Worm (Caenorhabditis elegans): ENCODE data around the gene mltn-6.

The mltn-6 gene

ce11 chrV:364650-365049 is at the start of gene mltn-6:
Gene mltn-6, plus strand, starts transcription at chrV:364950.
- TF ChIP-seq aly-1 (tag; optimal IDR thresholded peaks at IDR 0.05) (no peak), hnd-1 (tag; optimal IDR thresholded peaks at IDR 0.05) (no peak), ets-7 (tag; optimal IDR thresholded peaks at IDR 0.05) (no peak), pes-1 (GFP tag; IDR thresholded peaks at IDR 0.05) (no peak), B0310.2 (tag; optimal IDR thresholded peaks at IDR 0.05) (no peak), ama-1 (optimal IDR thresholded peaks at IDR 0.05) (no peak), hmbx-1 (tag; optimal IDR thresholded peaks at IDR 0.05) (no peak), tbx-37 (GFP tag; conservative IDR thresholded peaks at IDR 0.05) (no peak), hmg-4 (GFP tag; optimal IDR thresholded peaks at IDR 0.05) (no peak), tra-4 (tag; optimal IDR thresholded peaks at IDR 0.05) (no peak), F13C5.2 (tag; optimal IDR thresholded peaks at IDR 0.05) (no peak), sea-1 (GFP tag; conservative IDR thresholded peaks at IDR 0.05) (no peak), flt-1 (GFP tag; IDR thresholded peaks at IDR 0.05) (no peak), ceh-36 (tag; optimal IDR thresholded peaks at IDR 0.05) (no peak), tbx-11 (GFP tag; IDR thresholded peaks at IDR 0.05) (no peak), ceh-13 (GFP tag; optimal IDR thresholded peaks at IDR 0.05) (no peak)

- no peak for TF ChIP-seq hmg-4 (GFP tag; optimal IDR thresholded peaks at IDR 0.05)
- no peak for TF ChIP-seq tbx-11 (GFP tag; IDR thresholded peaks at IDR 0.05)
- no peak for TF ChIP-seq aly-1 (tag; optimal IDR thresholded peaks at IDR 0.05)
- TF ChIP-seq pes-1 (GFP tag; IDR thresholded peaks at IDR 0.05) = no peak
- no peak for TF ChIP-seq flt-1 (GFP tag; IDR thresholded peaks at IDR 0.05)
Observed at ce11 chrV:320009-320408, 44.7 kb upstream of the mltn-6 start.

- TF ChIP-seq F13C5.2 (tag; optimal IDR thresholded peaks at IDR 0.05) = no peak
- TF ChIP-seq hnd-1 (tag; optimal IDR thresholded peaks at IDR 0.05) = no peak
- no peak for TF ChIP-seq tbx-11 (GFP tag; IDR thresholded peaks at IDR 0.05)
- no peak for TF ChIP-seq pes-1 (GFP tag; IDR thresholded peaks at IDR 0.05)
- TF ChIP-seq flt-1 (GFP tag; IDR thresholded peaks at IDR 0.05) = no peak
- TF ChIP-seq hmg-4 (GFP tag; optimal IDR thresholded peaks at IDR 0.05) = no peak
- TF ChIP-seq ets-7 (tag; optimal IDR thresholded peaks at IDR 0.05) = no peak
- TF ChIP-seq aly-1 (tag; optimal IDR thresholded peaks at IDR 0.05) = no peak
- TF ChIP-seq scrt-1 (GFP tag; IDR thresholded peaks at IDR 0.05) = no peak
- TF ChIP-seq ama-1 (optimal IDR thresholded peaks at IDR 0.05) = no peak
- TF ChIP-seq ceh-13 (GFP tag; optimal IDR thresholded peaks at IDR 0.05) = no peak
- TF ChIP-seq ceh-36 (tag; optimal IDR thresholded peaks at IDR 0.05) = no peak
- TF ChIP-seq B0310.2 (tag; optimal IDR thresholded peaks at IDR 0.05) = no peak
- TF ChIP-seq hmbx-1 (tag; optimal IDR thresholded peaks at IDR 0.05) = no peak
- TF ChIP-seq tra-4 (tag; optimal IDR thresholded peaks at IDR 0.05) = no peak
- no peak for TF ChIP-seq tbx-37 (GFP tag; conservative IDR thresholded peaks at IDR 0.05)
- TF ChIP-seq sea-1 (GFP tag; conservative IDR thresholded peaks at IDR 0.05) = no peak
Observed at ce11 chrV:330625-331024, 34.1 kb upstream of the mltn-6 start, which contains the start of gene abt-4. Gene abt-4, minus strand, starts transcription at chrV:330725.

- TF ChIP-seq F13C5.2 (tag; optimal IDR thresholded peaks at IDR 0.05) (no peak), B0310.2 (tag; optimal IDR thresholded peaks at IDR 0.05) (no peak), tbx-11 (GFP tag; IDR thresholded peaks at IDR 0.05) (no peak), hmbx-1 (tag; optimal IDR thresholded peaks at IDR 0.05) (no peak), hmg-4 (GFP tag; optimal IDR thresholded peaks at IDR 0.05) (no peak), flt-1 (GFP tag; IDR thresholded peaks at IDR 0.05) (no peak), ama-1 (optimal IDR thresholded peaks at IDR 0.05) (no peak), scrt-1 (GFP tag; IDR thresholded peaks at IDR 0.05) (no peak), ets-7 (tag; optimal IDR thresholded peaks at IDR 0.05) (no peak), sea-1 (GFP tag; conservative IDR thresholded peaks at IDR 0.05) (no peak), ceh-13 (GFP tag; optimal IDR thresholded peaks at IDR 0.05) (no peak), tbx-37 (GFP tag; conservative IDR thresholded peaks at IDR 0.05) (no peak), hnd-1 (tag; optimal IDR thresholded peaks at IDR 0.05) (no peak), pes-1 (GFP tag; IDR thresholded peaks at IDR 0.05) (no peak), aly-1 (tag; optimal IDR thresholded peaks at IDR 0.05) (no peak), ceh-36 (tag; optimal IDR thresholded peaks at IDR 0.05) (no peak), tra-4 (tag; optimal IDR thresholded peaks at IDR 0.05) (no peak)
Observed at ce11 chrV:331245-331644, 33.5 kb upstream of the mltn-6 start.

- TF ChIP-seq sea-1 (GFP tag; conservative IDR thresholded peaks at IDR 0.05) = no peak
Observed at ce11 chrV:332585-332984, 32.2 kb upstream of the mltn-6 start.

ce11 chrV:333713-334112 is 31.0 kb upstream of the mltn-6 start:
- no peak for TF ChIP-seq sea-1 (GFP tag; conservative IDR thresholded peaks at IDR 0.05)
- no peak for TF ChIP-seq ceh-13 (GFP tag; optimal IDR thresholded peaks at IDR 0.05)

- TF ChIP-seq B0310.2 (tag; optimal IDR thresholded peaks at IDR 0.05) = no peak
- no peak for TF ChIP-seq tbx-37 (GFP tag; conservative IDR thresholded peaks at IDR 0.05)
- no peak for TF ChIP-seq ets-7 (tag; optimal IDR thresholded peaks at IDR 0.05)
- no peak for TF ChIP-seq hmg-4 (GFP tag; optimal IDR thresholded peaks at IDR 0.05)
- TF ChIP-seq F13C5.2 (tag; optimal IDR thresholded peaks at IDR 0.05) = no peak
- TF ChIP-seq hmbx-1 (tag; optimal IDR thresholded peaks at IDR 0.05) = no peak
- TF ChIP-seq scrt-1 (GFP tag; IDR thresholded peaks at IDR 0.05) = no peak
- no peak for TF ChIP-seq aly-1 (tag; optimal IDR thresholded peaks at IDR 0.05)
- no peak for TF ChIP-seq ceh-13 (GFP tag; optimal IDR thresholded peaks at IDR 0.05)
Observed at ce11 chrV:336350-336749, 28.4 kb upstream of the mltn-6 start, which contains the start of gene dmd-8. Gene dmd-8, minus strand, starts transcription at chrV:336450.

- no peak for TF ChIP-seq pes-1 (GFP tag; IDR thresholded peaks at IDR 0.05)
- no peak for TF ChIP-seq tra-4 (tag; optimal IDR thresholded peaks at IDR 0.05)
- no peak for TF ChIP-seq hmg-4 (GFP tag; optimal IDR thresholded peaks at IDR 0.05)
- no peak for TF ChIP-seq aly-1 (tag; optimal IDR thresholded peaks at IDR 0.05)
- TF ChIP-seq hnd-1 (tag; optimal IDR thresholded peaks at IDR 0.05) = no peak
- TF ChIP-seq sea-1 (GFP tag; conservative IDR thresholded peaks at IDR 0.05) = no peak
- TF ChIP-seq tbx-37 (GFP tag; conservative IDR thresholded peaks at IDR 0.05) = no peak
- TF ChIP-seq F13C5.2 (tag; optimal IDR thresholded peaks at IDR 0.05) = no peak
- TF ChIP-seq scrt-1 (GFP tag; IDR thresholded peaks at IDR 0.05) = no peak
- no peak for TF ChIP-seq ama-1 (optimal IDR thresholded peaks at IDR 0.05)
- no peak for TF ChIP-seq hmbx-1 (tag; optimal IDR thresholded peaks at IDR 0.05)
- TF ChIP-seq ceh-36 (tag; optimal IDR thresholded peaks at IDR 0.05) = no peak
- no peak for TF ChIP-seq flt-1 (GFP tag; IDR thresholded peaks at IDR 0.05)
- TF ChIP-seq ceh-13 (GFP tag; optimal IDR thresholded peaks at IDR 0.05) = no peak
- TF ChIP-seq ets-7 (tag; optimal IDR thresholded peaks at IDR 0.05) = no peak
- no peak for TF ChIP-seq B0310.2 (tag; optimal IDR thresholded peaks at IDR 0.05)
- TF ChIP-seq tbx-11 (GFP tag; IDR thresholded peaks at IDR 0.05) = no peak
Observed at ce11 chrV:342346-342745, 22.4 kb upstream of the mltn-6 start.

Measured in whole organism, early embryonic.